Fruit fly (Drosophila melanogaster): ENCODE results near the gene CG45690.

DNA sequence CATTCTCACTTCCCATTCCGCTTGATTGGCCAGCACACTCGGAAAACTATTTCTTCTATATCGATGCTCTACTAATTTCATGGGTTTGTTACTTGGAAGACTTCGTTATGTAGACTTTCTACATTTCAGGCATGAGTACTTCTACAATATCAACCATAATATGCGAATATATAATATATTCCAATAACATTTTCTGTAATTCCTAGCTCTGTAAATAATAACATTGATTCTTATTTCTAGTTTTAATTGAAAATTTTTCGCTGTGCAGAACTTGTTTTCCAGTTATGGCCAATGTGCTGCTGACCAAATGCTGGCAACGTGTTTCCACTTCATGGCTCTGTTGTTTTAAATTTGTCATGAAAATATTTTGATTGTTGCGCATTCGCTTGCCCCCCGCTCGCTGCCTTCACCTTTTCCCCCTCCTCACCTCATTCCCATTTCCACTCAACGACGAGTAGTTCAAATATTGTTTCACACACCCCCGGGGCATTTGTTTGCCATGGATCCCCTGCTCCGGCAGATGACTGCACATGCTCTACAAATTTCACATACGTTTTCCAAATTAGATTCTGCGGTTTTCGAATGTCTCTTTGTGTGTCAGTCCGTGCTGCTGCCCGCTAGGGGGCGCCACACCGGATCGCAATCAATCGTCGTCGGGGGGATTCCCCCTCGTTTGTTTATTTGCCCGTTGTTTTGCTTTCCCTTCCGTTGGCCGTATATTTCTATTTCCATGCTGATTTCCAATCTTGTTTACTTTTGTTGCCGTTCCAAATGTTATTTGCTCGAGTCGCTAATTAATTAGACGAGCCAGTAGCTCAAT, 43.2 kb upstream of the CG45690 start:
- TF ChIP-seq ab (GFP tag; optimal IDR thresholded peaks at IDR 0.05) (no peak), ara (GFP tag; IDR thresholded peaks at IDR 0.05) (peak; percentile 60), CG3281 (GFP tag; optimal IDR thresholded peaks at IDR 0.05) (no peak), nmo (GFP tag; optimal IDR thresholded peaks at IDR 0.05) (no peak), CG6813 (GFP tag; optimal IDR thresholded peaks at IDR 0.05) (peak; percentile 10)

Measured in whole organism, embryonic.